Worm (Caenorhabditis elegans) whole organism, young adult: ENCODE data around the gene exc-5.

Experiments
- B0261.1 ChIP-seq: sonication (generic microtip); optimal IDR thresholded peaks from 2 replicates; lab custom pipeline; 2016; ENCODE audit warnings: mild to moderate bottlenecking, missing genetic modification characterization, moderate library complexity, missing compliant biosample characterization
- B0336.3 ChIP-seq: fragments of 200-800 bp; sonication (Bioruptor generic); IDR thresholded peaks from 2 replicates; pipeline ENCODE4 v1.3.6; 2022; ENCODE audit warnings: missing genetic modification characterization, missing compliant biosample characterization
- C06A6.2 ChIP-seq: fragments of 200-800 bp; sonication (Bioruptor generic); conservative IDR thresholded peaks from 2 replicates; pipeline ENCODE4 v1.3.6; 2022; ENCODE audit warnings: missing genetic modification characterization, missing compliant biosample characterization
- F33H1.4 ChIP-seq: fragments of 200-800 bp; sonication (Bioruptor generic); IDR thresholded peaks from 2 replicates; pipeline ENCODE4 v1.3.6; 2022; ENCODE audit warnings: missing genetic modification reagents, missing genetic modification characterization, missing compliant biosample characterization
- F39B2.1 ChIP-seq: fragments of 200-800 bp; sonication (Bioruptor generic); IDR thresholded peaks from 2 replicates; pipeline ENCODE4 v1.3.6; 2022; ENCODE audit warnings: missing genetic modification reagents, missing genetic modification characterization, missing compliant biosample characterization
- F52B5.7 ChIP-seq: sonication (generic microtip); optimal IDR thresholded peaks from 2 replicates; lab custom pipeline; 2016; ENCODE audit warnings: mild to moderate bottlenecking, missing genetic modification characterization, missing compliant biosample characterization
- F57C9.4 ChIP-seq: sonication (generic microtip); optimal IDR thresholded peaks from 2 replicates; lab custom pipeline; 2017; ENCODE audit warnings: mild to moderate bottlenecking, missing genetic modification characterization, missing compliant biosample characterization
- K11D2.4 ChIP-seq: fragments of 200-800 bp; sonication (Bioruptor generic); IDR thresholded peaks from 2 replicates; pipeline ENCODE4 v1.3.6; 2022; ENCODE audit warnings: missing genetic modification reagents, missing genetic modification characterization, missing compliant biosample characterization
- Y53F4B.3 ChIP-seq: fragments of 200-800 bp; sonication (Bioruptor generic); IDR thresholded peaks from 2 replicates; pipeline ENCODE4 v1.3.6; 2022; ENCODE audit warnings: missing genetic modification reagents, missing genetic modification characterization, missing compliant biosample characterization
- ZK185.1 ChIP-seq: sonication (generic microtip); optimal IDR thresholded peaks from 2 replicates; lab custom pipeline; 2016; ENCODE audit warnings: mild to moderate bottlenecking, missing genetic modification characterization, missing compliant biosample characterization; ENCODE audit not compliant: poor library complexity, severe bottlenecking
- aptf-3 ChIP-seq: fragments of 200-800 bp; sonication (Bioruptor generic); IDR thresholded peaks from 2 replicates; pipeline ENCODE4 v1.3.6; 2022; ENCODE audit warnings: missing genetic modification characterization, missing compliant biosample characterization
- athp-1 ChIP-seq: sonication (generic microtip); optimal IDR thresholded peaks from 2 replicates; lab custom pipeline; 2017; ENCODE audit warnings: mild to moderate bottlenecking, missing genetic modification characterization, missing compliant biosample characterization
- bed-1 ChIP-seq: fragments of 200-800 bp; sonication (Bioruptor generic); IDR thresholded peaks from 2 replicates; pipeline ENCODE4 v1.3.6; 2022; ENCODE audit warnings: missing genetic modification reagents, missing genetic modification characterization, missing compliant biosample characterization
- ceh-40 ChIP-seq: fragments of 200-800 bp; sonication (Bioruptor generic); IDR thresholded peaks from 2 replicates; pipeline ENCODE4 v1.3.6; 2022; ENCODE audit warnings: missing genetic modification characterization, missing compliant biosample characterization
- chd-7 ChIP-seq: sonication (generic microtip); optimal IDR thresholded peaks from 2 replicates; lab custom pipeline; 2016; ENCODE audit warnings: mild to moderate bottlenecking, missing genetic modification characterization, moderate library complexity, missing compliant biosample characterization
- dox-1 ChIP-seq: fragments of 200-800 bp; sonication (Bioruptor generic); IDR thresholded peaks from 2 replicates; pipeline ENCODE4 v1.3.6; 2022; ENCODE audit warnings: missing genetic modification reagents, missing genetic modification characterization, missing compliant biosample characterization
- dpl-1 ChIP-seq: fragments of 150-350 bp; optimal IDR thresholded peaks from 2 replicates; lab custom pipeline; 2014; ENCODE audit warnings: missing biosample characterization, missing genetic modification reagents, missing genetic modification characterization
- egl-44 ChIP-seq: fragments of 200-800 bp; sonication (Bioruptor generic); IDR thresholded peaks from 2 replicates; pipeline ENCODE4 v1.3.6; 2022; ENCODE audit warnings: missing genetic modification reagents, missing genetic modification characterization, missing compliant biosample characterization
- ekl-4 ChIP-seq: fragments of 200-800 bp; sonication (Bioruptor generic); IDR thresholded peaks from 2 replicates; pipeline ENCODE4 v1.3.6; 2022; ENCODE audit warnings: missing genetic modification reagents, missing genetic modification characterization, missing compliant biosample characterization
- ets-4 ChIP-seq: fragments of 200-800 bp; sonication (Bioruptor generic); optimal IDR thresholded peaks from 2 replicates; lab custom pipeline; 2018; ENCODE audit warnings: mild to moderate bottlenecking, missing genetic modification characterization, missing compliant biosample characterization
- gei-17 ChIP-seq: fragments of 200-800 bp; sonication (Bioruptor generic); optimal IDR thresholded peaks from 2 replicates; lab custom pipeline; 2018; ENCODE audit warnings: mild to moderate bottlenecking, missing genetic modification characterization, missing compliant biosample characterization
- hmg-20 ChIP-seq: fragments of 200-800 bp; sonication (Bioruptor generic); IDR thresholded peaks from 2 replicates; pipeline ENCODE4 v1.3.6; 2022; ENCODE audit warnings: missing genetic modification reagents, missing genetic modification characterization, missing compliant biosample characterization
- hrde-1 ChIP-seq: sonication (generic microtip); optimal IDR thresholded peaks from 2 replicates; lab custom pipeline; 2016; ENCODE audit warnings: missing genetic modification characterization, mild to moderate bottlenecking, missing compliant biosample characterization, moderate library complexity, missing genotype, missing genetic modification reagents, borderline replicate concordance
- lag-1 ChIP-seq: fragments of 200-800 bp; sonication (Bioruptor generic); IDR thresholded peaks from 2 replicates; pipeline ENCODE4 v1.3.6; 2022; ENCODE audit warnings: missing genetic modification reagents, missing genetic modification characterization, missing compliant biosample characterization
- let-526 ChIP-seq: fragments of 200-800 bp; sonication (Bioruptor generic); IDR thresholded peaks from 2 replicates; pipeline ENCODE4 v1.3.6; 2022; ENCODE audit warnings: missing genetic modification reagents, missing genetic modification characterization, missing compliant biosample characterization
- lin-26 ChIP-seq: fragments of 200-800 bp; sonication (Bioruptor generic); IDR thresholded peaks from 2 replicates; pipeline ENCODE4 v1.3.6; 2022; ENCODE audit warnings: missing genetic modification reagents, missing genetic modification characterization, missing compliant biosample characterization
- lin-40 ChIP-seq: sonication (generic microtip); optimal IDR thresholded peaks from 2 replicates; lab custom pipeline; 2016; ENCODE audit warnings: missing genetic modification characterization, mild to moderate bottlenecking, missing compliant biosample characterization, missing genotype, missing genetic modification reagents
- lin-54 ChIP-seq: fragments of 200-800 bp; sonication (Bioruptor generic); optimal IDR thresholded peaks from 2 replicates; lab custom pipeline; 2018; ENCODE audit warnings: mild to moderate bottlenecking, missing genetic modification characterization, missing compliant biosample characterization
- lir-1 ChIP-seq: fragments of 200-800 bp; sonication (Bioruptor generic); conservative IDR thresholded peaks from 2 replicates; pipeline ENCODE4 v1.3.6; 2022; ENCODE audit warnings: missing genetic modification reagents, missing genetic modification characterization, missing compliant biosample characterization
- madf-10 ChIP-seq: sonication (generic microtip); optimal IDR thresholded peaks from 2 replicates; lab custom pipeline; 2016; ENCODE audit warnings: mild to moderate bottlenecking, missing genetic modification characterization, missing compliant biosample characterization
- madf-6 ChIP-seq: fragments of 200-800 bp; sonication (Bioruptor generic); IDR thresholded peaks from 2 replicates; pipeline ENCODE4 v1.3.6; 2022; ENCODE audit warnings: missing genetic modification reagents, missing genetic modification characterization, missing compliant biosample characterization
- mel-28 ChIP-seq: sonication (generic microtip); optimal IDR thresholded peaks from 2 replicates; lab custom pipeline; 2016; ENCODE audit warnings: borderline replicate concordance, mild to moderate bottlenecking, missing genetic modification characterization, missing compliant biosample characterization
- nhr-80 ChIP-seq: sonication (generic microtip); optimal IDR thresholded peaks from 2 replicates; lab custom pipeline; 2016; ENCODE audit warnings: missing genetic modification characterization, missing compliant biosample characterization
- nhr-90 ChIP-seq: sonication (generic microtip); optimal IDR thresholded peaks from 2 replicates; lab custom pipeline; 2016; ENCODE audit warnings: missing genotype, mild to moderate bottlenecking, missing genetic modification characterization, missing compliant biosample characterization
- pbrm-1 ChIP-seq: fragments of 200-800 bp; sonication (Bioruptor generic); IDR thresholded peaks from 2 replicates; pipeline ENCODE4 v1.3.6; 2022; ENCODE audit warnings: missing genetic modification reagents, missing genetic modification characterization, missing compliant biosample characterization
- rec-8 ChIP-seq, 2 experiments: sonication (generic microtip); optimal IDR thresholded peaks; 2 replicates each; lab custom pipeline; 2016; ENCODE audit warnings: mild to moderate bottlenecking in 2 of 2, missing genetic modification characterization in 2 of 2, missing genetic modification reagents in 2 of 2, missing genotype in 2 of 2, missing biosample characterization in 1 of 2, missing compliant biosample characterization in 1 of 2, moderate library complexity in 1 of 2
- repo-1 ChIP-seq: sonication (generic microtip); optimal IDR thresholded peaks from 2 replicates; lab custom pipeline; 2017; ENCODE audit warnings: mild to moderate bottlenecking, missing genetic modification characterization, missing compliant biosample characterization
- snpc-1.1 ChIP-seq: sonication (generic microtip); optimal IDR thresholded peaks from 2 replicates; lab custom pipeline; 2017; ENCODE audit warnings: missing genetic modification characterization, mild to moderate bottlenecking, missing compliant biosample characterization, antibody characterized with exemption, moderate library complexity, missing genotype, missing genetic modification reagents; ENCODE audit not compliant: insufficient read depth
- snpc-1.3 ChIP-seq: sonication (generic microtip); optimal IDR thresholded peaks from 2 replicates; lab custom pipeline; 2017; ENCODE audit warnings: missing genetic modification characterization, mild to moderate bottlenecking, missing compliant biosample characterization, antibody characterized with exemption, moderate library complexity, missing genotype, missing genetic modification reagents; ENCODE audit not compliant: insufficient read depth
- sptf-2 ChIP-seq: fragments of 200-800 bp; sonication (Bioruptor generic); optimal IDR thresholded peaks from 2 replicates; lab custom pipeline; 2018; ENCODE audit warnings: mild to moderate bottlenecking, missing genetic modification characterization, missing compliant biosample characterization
- tbx-9 ChIP-seq: sonication (generic microtip); optimal IDR thresholded peaks from 2 replicates; lab custom pipeline; 2016; ENCODE audit warnings: borderline replicate concordance, missing genetic modification characterization, inconsistent platforms, missing compliant biosample characterization
- tlf-1 ChIP-seq: fragments of 200-800 bp; sonication (Bioruptor generic); optimal IDR thresholded peaks from 2 replicates; lab custom pipeline; 2018; ENCODE audit warnings: mild to moderate bottlenecking, missing genetic modification characterization, missing compliant biosample characterization
- unc-130 ChIP-seq: sonication (generic microtip); optimal IDR thresholded peaks from 2 replicates; lab custom pipeline; 2016; ENCODE audit warnings: missing genetic modification reagents, missing genetic modification characterization, missing compliant biosample characterization
- ztf-18 ChIP-seq: sonication (generic microtip); optimal IDR thresholded peaks from 2 replicates; lab custom pipeline; 2016; ENCODE audit warnings: missing genotype, mild to moderate bottlenecking, missing genetic modification characterization, missing compliant biosample characterization
- ztf-26 ChIP-seq: sonication (generic microtip); optimal IDR thresholded peaks from 2 replicates; lab custom pipeline; 2017; ENCODE audit warnings: missing genetic modification characterization, missing compliant biosample characterization

The exc-5 gene

ce11 chrIV:8794895-8795665 is 18.4 kb downstream of the exc-5 start (continued):
- TF ChIP-seq tbx-9 (tag; lab: Kevin White, UChicago) (no peak), repo-1 (tag; lab: Kevin White, UChicago) (peak; percentile 83), F39B2.1 (GFP tag; lab: Robert Waterston, UW) (no peak), B0336.3 (no peak; the same call in none of the 2 replicates), F52B5.7 (tag; lab: Kevin White, UChicago) (peak; percentile 61), egl-44 (0 out of 2 replicates have a peak, but pooled peaks have one; percentile 60), sptf-2 (GFP tag; lab: Kevin White, UChicago) (no peak), snpc-1.1 (tag; lab: Kevin White, UChicago) (no peak), F57C9.4 (tag; lab: Kevin White, UChicago) (no peak), madf-10 (peak; percentile 89), lin-54 (GFP tag; lab: Kevin White, UChicago) (peak; percentile 57), dpl-1 (no peak), snpc-1.3 (tag; lab: Kevin White, UChicago) (no peak), bed-1 (GFP tag; lab: Robert Waterston, UW) (no peak), unc-130 (GFP tag; lab: Kevin White, UChicago) (no peak), ekl-4 (GFP tag; lab: Robert Waterston, UW) (peak; percentile 22; the same call in 1 of the 2 replicates), let-526 (GFP tag; lab: Robert Waterston, UW) (0 out of 2 replicates have a peak, but pooled peaks have one; percentile 57), hrde-1 (no peak), ceh-40 (GFP tag; lab: Robert Waterston, UW) (no peak), tlf-1 (GFP tag; lab: Kevin White, UChicago) (peak; percentile 52), Y53F4B.3 (GFP tag; lab: Robert Waterston, UW) (no peak), lag-1 (GFP tag; lab: Robert Waterston, UW) (no peak), ZK185.1 (tag; lab: Kevin White, UChicago) (no peak), pbrm-1 (GFP tag; lab: Robert Waterston, UW) (peak; percentile 73; the same call in 1 of the 2 replicates), ztf-18 (tag; lab: Kevin White, UChicago) (peak; percentile 59), mel-28 (no peak), ets-4 (GFP tag; lab: Kevin White, UChicago) (peak; percentile 92), C06A6.2 (GFP tag; lab: Robert Waterston, UW) (peak; percentile 73), aptf-3 (GFP tag; lab: Robert Waterston, UW) (no peak), madf-6 (GFP tag; lab: Robert Waterston, UW) (no peak), nhr-90 (tag; lab: Kevin White, UChicago) (peak; percentile 69), hmg-20 (peak; percentile 22; the same call in 1 of the 2 replicates), lin-26 (peak; percentile 83), gei-17 (peak; percentile 76), athp-1 (tag; lab: Kevin White, UChicago) (peak; percentile 25), ztf-26 (peak; percentile 93)
- TF ChIP-seq, all 124 proteins: peak for 51

ce11 chrIV:8793223-8793622 is 20.2 kb downstream of the exc-5 start:
- TF ChIP-seq ZK185.1 (tag; lab: Kevin White, UChicago) (no peak), lin-40 (tag; lab: Kevin White, UChicago) (peak; percentile 17), lir-1 (GFP tag; lab: Robert Waterston, UW) (no peak), chd-7 (no peak), nhr-80 (peak; percentile 94), aptf-3 (GFP tag; lab: Robert Waterston, UW) (no peak), gei-17 (no peak), unc-130 (GFP tag; lab: Kevin White, UChicago) (no peak), B0261.1 (tag; lab: Kevin White, UChicago) (no peak), K11D2.4 (GFP tag; lab: Robert Waterston, UW) (no peak), ztf-26 (peak; percentile 41), athp-1 (tag; lab: Kevin White, UChicago) (no peak), dox-1 (0 out of 2 replicates have a peak, but pooled peaks have one; percentile 21), rec-8 (tag; optimal IDR thresholded peaks at IDR 0.05; lab: Kevin White, UChicago) (no peak), F33H1.4 (no peak)
- TF ChIP-seq, all 124 proteins: peak for 4
